Worm (Caenorhabditis elegans) whole organism, L4 larva: ENCODE results near the gene srsx-22.

ENCODE experiments used
- ceh-28 ChIP-seq: fragments of 150-350 bp; optimal IDR thresholded peaks from 2 replicates; lab custom pipeline; 2014; ENCODE audit warnings: missing biosample characterization, missing genetic modification reagents, missing genetic modification characterization
- hlh-30 ChIP-seq: sonication (generic microtip); optimal IDR thresholded peaks from 2 replicates; lab custom pipeline; 2017; ENCODE audit warnings: antibody characterized with exemption, mild to moderate bottlenecking, missing genetic modification characterization, missing compliant biosample characterization; ENCODE audit not compliant: insufficient read depth
- lin-13 ChIP-seq: fragments of 150-350 bp; optimal IDR thresholded peaks from 2 replicates; lab custom pipeline; 2014; ENCODE audit warnings: missing biosample characterization, missing genetic modification reagents, missing genetic modification characterization
- lir-3 ChIP-seq: sonication (generic microtip); optimal IDR thresholded peaks from 2 replicates; lab custom pipeline; 2016; ENCODE audit warnings: mild to moderate bottlenecking, missing genetic modification characterization, missing compliant biosample characterization
- mdl-1 ChIP-seq, 2 experiments: fragments of 150-350 bp in 1 of 2; sonication (generic microtip) in 1 of 2; optimal IDR thresholded peaks; 2 replicates each; lab custom pipeline; 2014 to 2017; ENCODE audit warnings: missing biosample characterization in 2 of 2, missing genetic modification characterization in 2 of 2
- nhr-237 ChIP-seq: sonication (generic microtip); optimal IDR thresholded peaks from 2 replicates; lab custom pipeline; 2017; ENCODE audit warnings: missing biosample characterization, missing genetic modification characterization
- nhr-76 ChIP-seq: fragments of 150-350 bp; optimal IDR thresholded peaks from 2 replicates; lab custom pipeline; 2014; ENCODE audit warnings: missing biosample characterization, missing genetic modification characterization
- snpc-4 ChIP-seq: fragments of 150-350 bp; optimal IDR thresholded peaks from 2 replicates; lab custom pipeline; 2014; ENCODE audit warnings: missing biosample characterization, missing genetic modification characterization
- zag-1 ChIP-seq: fragments of 150-350 bp; optimal IDR thresholded peaks from 2 replicates; lab custom pipeline; 2014; ENCODE audit warnings: missing biosample characterization, missing genetic modification characterization

DNA sequence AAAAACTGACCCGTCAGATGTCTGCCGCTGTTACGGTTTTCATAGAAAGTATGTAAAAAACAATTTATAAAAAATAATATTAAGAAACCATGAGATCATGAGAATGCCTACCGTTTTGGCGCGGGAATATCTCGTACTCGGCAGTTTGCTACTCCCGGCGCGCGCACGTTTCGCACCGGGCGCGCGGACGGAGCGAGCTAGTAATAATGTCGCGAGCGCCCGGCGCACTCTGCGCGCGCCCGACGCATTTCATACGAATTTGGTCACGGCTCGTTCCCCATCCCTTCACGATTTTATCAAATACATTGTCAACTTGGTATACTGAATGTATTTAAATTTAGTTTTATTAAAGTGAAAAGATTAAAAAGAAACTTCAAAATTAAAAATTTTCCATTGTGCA is 25.6 kb upstream of the srsx-22 start:
- no peak for TF ChIP-seq nhr-237 (tag; lab: Kevin White, UChicago)
- TF ChIP-seq snpc-4 (tag; lab: Kevin White, UChicago) = no peak
- no peak for TF ChIP-seq lir-3 (tag; lab: Kevin White, UChicago)
- no peak for TF ChIP-seq mdl-1 (tag; optimal IDR thresholded peaks at IDR 0.05; lab: Kevin White, UChicago)
- no peak for TF ChIP-seq nhr-76 (tag; lab: Kevin White, UChicago)
- no peak for TF ChIP-seq hlh-30 (tag; lab: Kevin White, UChicago)
- no peak for TF ChIP-seq ceh-28 (tag; lab: Kevin White, UChicago)
- TF ChIP-seq lin-13 (GFP tag; lab: Kevin White, UChicago) = no peak
- TF ChIP-seq zag-1 (tag; lab: Kevin White, UChicago) = no peak
